Fruit fly (Drosophila melanogaster) whole organism, embryonic: ENCODE measurements around the gene Eig71Ea.

ENCODE experiments used
- Antp ChIP-seq: fragments of 200-800 bp; sonication (Bioruptor generic); optimal IDR thresholded peaks from 3 replicates; lab custom pipeline; 2016; ENCODE audit warnings: missing biosample characterization, missing genetic modification characterization
- Bgb ChIP-seq: fragments of 200-800 bp; sonication (Bioruptor generic); IDR thresholded peaks from 2 replicates; pipeline ENCODE4 v1.3.6; 2022; ENCODE audit warnings: missing biosample characterization, missing genetic modification characterization; ENCODE audit not compliant: partially characterized antibody
- CG10209 ChIP-seq: fragments of 200-800 bp; sonication (Bioruptor generic); optimal IDR thresholded peaks from 3 replicates; lab custom pipeline; 2017; ENCODE audit warnings: missing biosample characterization, mild to moderate bottlenecking, missing genetic modification characterization, missing genetic modification reagents
- CG11504 ChIP-seq: fragments of 200-800 bp; sonication (Bioruptor generic); optimal IDR thresholded peaks from 3 replicates; lab custom pipeline; 2019; ENCODE audit warnings: missing biosample characterization, mild to moderate bottlenecking, missing genetic modification characterization, moderate library complexity
- CG11695 ChIP-seq: fragments of 200-800 bp; sonication (Bioruptor generic); IDR thresholded peaks from 3 replicates; pipeline ENCODE4 v1.3.6; 2022; ENCODE audit warnings: missing biosample characterization, missing genetic modification characterization
- CG12659 ChIP-seq: fragments of 200-800 bp; sonication (Bioruptor generic); optimal IDR thresholded peaks from 3 replicates; lab custom pipeline; 2017; ENCODE audit warnings: mild to moderate bottlenecking, missing biosample characterization, missing genetic modification reagents, missing genetic modification characterization
- CG15514 ChIP-seq: fragments of 200-800 bp; sonication (Bioruptor generic); optimal IDR thresholded peaks from 3 replicates; lab custom pipeline; 2017; ENCODE audit warnings: missing biosample characterization, missing genetic modification characterization, mild to moderate bottlenecking, moderate library complexity, missing genetic modification reagents
- CG17385 ChIP-seq: fragments of 200-800 bp; sonication (Bioruptor generic); optimal IDR thresholded peaks from 3 replicates; lab custom pipeline; 2018; ENCODE audit warnings: missing biosample characterization, mild to moderate bottlenecking, missing genetic modification characterization
- CG18262 ChIP-seq: fragments of 200-800 bp; optimal IDR thresholded peaks from 3 replicates; lab custom pipeline; 2019; ENCODE audit warnings: missing biosample characterization, mild to moderate bottlenecking, missing genetic modification characterization, moderate library complexity
- CG1832 ChIP-seq: fragments of 200-800 bp; sonication (Bioruptor generic); optimal IDR thresholded peaks from 2 replicates; lab custom pipeline; 2017; ENCODE audit warnings: missing biosample characterization, mild to moderate bottlenecking, missing genetic modification characterization, inconsistent platforms
- CG2199 ChIP-seq: fragments of 200-800 bp; sonication (Bioruptor generic); IDR thresholded peaks from 3 replicates; pipeline ENCODE4 v1.3.6; 2022; ENCODE audit warnings: missing biosample characterization, missing genetic modification characterization
- CG2678 ChIP-seq: fragments of 200-800 bp; sonication (Bioruptor generic); optimal IDR thresholded peaks from 3 replicates; lab custom pipeline; 2019; ENCODE audit warnings: missing biosample characterization, mild to moderate bottlenecking, missing genetic modification characterization, moderate library complexity
- CG2712 ChIP-seq: fragments of 200-800 bp; optimal IDR thresholded peaks from 3 replicates; lab custom pipeline; 2019; ENCODE audit warnings: missing biosample characterization, mild to moderate bottlenecking, missing genetic modification characterization, moderate library complexity
- CG33557 ChIP-seq: fragments of 200-800 bp; sonication (Bioruptor generic); optimal IDR thresholded peaks from 2 replicates; lab custom pipeline; 2019; ENCODE audit warnings: missing biosample characterization, mild to moderate bottlenecking, missing genetic modification characterization, moderate library complexity
- CG6254 ChIP-seq: fragments of 200-800 bp; sonication (Bioruptor generic); optimal IDR thresholded peaks from 3 replicates; lab custom pipeline; 2017; ENCODE audit warnings: mild to moderate bottlenecking, missing biosample characterization, missing genetic modification reagents, missing genetic modification characterization
- CG6272 ChIP-seq: fragments of 200-800 bp; sonication (Bioruptor generic); IDR thresholded peaks from 2 replicates; pipeline ENCODE4 v1.3.6; 2022; ENCODE audit warnings: missing biosample characterization, missing genetic modification characterization
- CG6654 ChIP-seq: fragments of 200-800 bp; sonication (Bioruptor generic); optimal IDR thresholded peaks from 2 replicates; lab custom pipeline; 2017; ENCODE audit warnings: missing biosample characterization, mild to moderate bottlenecking, missing genetic modification characterization
- CG7357 ChIP-seq: fragments of 200-800 bp; sonication (Bioruptor generic); IDR thresholded peaks from 3 replicates; pipeline ENCODE4 v1.3.6; 2022; ENCODE audit warnings: missing biosample characterization, missing genetic modification characterization
- CG7556 ChIP-seq: fragments of 200-800 bp; sonication (Bioruptor generic); optimal IDR thresholded peaks from 2 replicates; lab custom pipeline; 2017; ENCODE audit warnings: missing biosample characterization, mild to moderate bottlenecking, missing genetic modification characterization
- CG7786 ChIP-seq: fragments of 200-800 bp; sonication (Bioruptor generic); optimal IDR thresholded peaks from 2 replicates; lab custom pipeline; 2016; ENCODE audit warnings: missing biosample characterization, missing genetic modification characterization
- CG7839 ChIP-seq: fragments of 200-800 bp; sonication (Bioruptor generic); optimal IDR thresholded peaks from 3 replicates; lab custom pipeline; 2018; ENCODE audit warnings: missing biosample characterization, mild to moderate bottlenecking, missing genetic modification characterization, moderate library complexity
- CG7987 ChIP-seq: fragments of 200-800 bp; sonication (Bioruptor generic); optimal IDR thresholded peaks from 2 replicates; lab custom pipeline; 2018; ENCODE audit warnings: missing biosample characterization, mild to moderate bottlenecking, missing genetic modification characterization, moderate library complexity
- CG9437 ChIP-seq: fragments of 200-800 bp; sonication (Bioruptor generic); optimal IDR thresholded peaks from 2 replicates; lab custom pipeline; 2018; ENCODE audit warnings: missing biosample characterization, mild to moderate bottlenecking, missing genetic modification characterization
- CG9609 ChIP-seq: fragments of 200-800 bp; sonication (Bioruptor generic); optimal IDR thresholded peaks from 3 replicates; lab custom pipeline; 2016; ENCODE audit warnings: missing biosample characterization, missing genetic modification characterization
- CG9727 ChIP-seq: fragments of 200-800 bp; sonication (Bioruptor generic); optimal IDR thresholded peaks from 3 replicates; lab custom pipeline; 2017; ENCODE audit warnings: missing biosample characterization, mild to moderate bottlenecking, missing genetic modification characterization
- Dp ChIP-seq: fragments of 200-800 bp; sonication (Bioruptor generic); optimal IDR thresholded peaks from 2 replicates; lab custom pipeline; 2018; ENCODE audit warnings: missing biosample characterization, mild to moderate bottlenecking, missing genetic modification characterization, moderate library complexity
- Fer3 ChIP-seq: fragments of 200-800 bp; sonication (Bioruptor generic); optimal IDR thresholded peaks from 2 replicates; lab custom pipeline; 2018; ENCODE audit warnings: missing biosample characterization, mild to moderate bottlenecking, missing genetic modification characterization, moderate library complexity
- Gug ChIP-seq: fragments of 200-800 bp; sonication (Bioruptor generic); IDR thresholded peaks from 4 replicates; pipeline ENCODE4 v1.3.6; 2022; ENCODE audit warnings: missing biosample characterization, missing genetic modification characterization
- HLH4C ChIP-seq: fragments of 200-800 bp; sonication (Bioruptor generic); IDR thresholded peaks from 3 replicates; pipeline ENCODE4 v1.3.6; 2022; ENCODE audit warnings: missing biosample characterization, missing genetic modification characterization; ENCODE audit not compliant: partially characterized antibody
- Hr51 ChIP-seq, 2 experiments: fragments of 200-800 bp; sonication (Bioruptor generic); optimal IDR thresholded peaks; 2 replicates in 1 of 2; 3 replicates in 1 of 2; lab custom pipeline; 2016 to 2018; ENCODE audit warnings: missing biosample characterization in 2 of 2, missing genetic modification characterization in 2 of 2, mild to moderate bottlenecking in 1 of 2, moderate library complexity in 1 of 2
- MBD-R2 ChIP-seq: fragments of 200-800 bp; sonication (Bioruptor generic); IDR thresholded peaks from 2 replicates; pipeline ENCODE4 v1.3.6; 2022; ENCODE audit warnings: missing biosample characterization, missing genetic modification characterization
- Med ChIP-seq: fragments of 200-800 bp; sonication (Bioruptor generic); peaks from one replicate; lab custom pipeline; 2016; ENCODE audit warnings: missing biosample characterization, missing genetic modification characterization, mild to moderate bottlenecking, inconsistent platforms, moderate library complexity
- Meics ChIP-seq: fragments of 200-800 bp; sonication (Bioruptor generic); optimal IDR thresholded peaks from 2 replicates; lab custom pipeline; 2017; ENCODE audit warnings: missing biosample characterization, mild to moderate bottlenecking, missing genetic modification characterization
- Sin3A ChIP-seq: fragments of >200 bp; optimal IDR thresholded peaks from 2 replicates; lab custom pipeline; 2018
- Sox100B ChIP-seq: fragments of 200-800 bp; sonication (Bioruptor generic); optimal IDR thresholded peaks from 3 replicates; lab custom pipeline; 2018; ENCODE audit warnings: missing biosample characterization, mild to moderate bottlenecking, missing genetic modification characterization
- Trl ChIP-seq, 3 experiments: fragments of >200 bp in 2 of 3; fragments of 200-800 bp in 1 of 3; sonication (Bioruptor generic) in 1 of 3; optimal IDR thresholded peaks; 2 replicates in 1 of 3; 3 replicates in 2 of 3; lab custom pipeline; 2016 to 2017; ENCODE audit warnings: missing biosample characterization in 1 of 3, missing genetic modification characterization in 1 of 3
- chm ChIP-seq: fragments of 200-800 bp; sonication (Bioruptor generic); IDR thresholded peaks from 2 replicates; pipeline ENCODE4 v1.3.6; 2022; ENCODE audit warnings: missing biosample characterization, missing genetic modification characterization
- corto ChIP-seq: fragments of 200-800 bp; sonication (Bioruptor generic); optimal IDR thresholded peaks from 2 replicates; lab custom pipeline; 2016; ENCODE audit warnings: missing biosample characterization, mild to moderate bottlenecking, missing genetic modification characterization, moderate library complexity
- crol ChIP-seq: fragments of 200-800 bp; sonication (Bioruptor generic); IDR thresholded peaks from 2 replicates; pipeline ENCODE4 v1.3.6; 2022; ENCODE audit warnings: missing biosample characterization, missing genetic modification characterization
- dmrt99B ChIP-seq: fragments of 200-800 bp; sonication (Bioruptor generic); optimal IDR thresholded peaks from 2 replicates; lab custom pipeline; 2018; ENCODE audit warnings: missing biosample characterization, mild to moderate bottlenecking, missing genetic modification characterization, moderate library complexity
- fd96Cb ChIP-seq: fragments of 200-800 bp; sonication (Bioruptor generic); optimal IDR thresholded peaks from 2 replicates; lab custom pipeline; 2018; ENCODE audit warnings: missing biosample characterization, mild to moderate bottlenecking, missing genetic modification characterization, moderate library complexity
- ftz-f1 ChIP-seq: fragments of 200-800 bp; sonication (Bioruptor generic); optimal IDR thresholded peaks from 2 replicates; lab custom pipeline; 2016; ENCODE audit warnings: missing biosample characterization, missing genetic modification characterization
- kay ChIP-seq: fragments of 200-800 bp; sonication (Bioruptor generic); optimal IDR thresholded peaks from 2 replicates; lab custom pipeline; 2016; ENCODE audit warnings: missing biosample characterization, missing genetic modification characterization
- kni ChIP-seq: fragments of 200-800 bp; sonication (Bioruptor generic); optimal IDR thresholded peaks from 3 replicates; lab custom pipeline; 2017; ENCODE audit warnings: mild to moderate bottlenecking, missing biosample characterization, missing genetic modification reagents, missing genetic modification characterization
- onecut ChIP-seq: fragments of 200-800 bp; sonication (Bioruptor generic); IDR thresholded peaks from 2 replicates; pipeline ENCODE4 v1.3.6; 2022; ENCODE audit warnings: missing biosample characterization, missing genetic modification characterization
- sqz ChIP-seq: fragments of 200-800 bp; sonication (Bioruptor generic); optimal IDR thresholded peaks from 3 replicates; lab custom pipeline; 2018; ENCODE audit warnings: missing biosample characterization, mild to moderate bottlenecking, missing genetic modification characterization
- tap ChIP-seq: fragments of 200-800 bp; optimal IDR thresholded peaks from 3 replicates; lab custom pipeline; 2019; ENCODE audit warnings: missing biosample characterization, mild to moderate bottlenecking, missing genetic modification characterization, moderate library complexity
- twi ChIP-seq: fragments of 200-800 bp; optimal IDR thresholded peaks from 2 replicates; lab custom pipeline; 2019; ENCODE audit warnings: missing biosample characterization, mild to moderate bottlenecking, missing genetic modification characterization, moderate library complexity

Eig71Ea gene

dm6 chr3L:15616900-15617299 lies 32.6 kb downstream of the Eig71Ea start (continued):
- TF ChIP-seq HLH4C (GFP tag; lab: Robert Waterston, UW): no peak
- peak; percentile 18 for TF ChIP-seq CG1832 (GFP tag; lab: Kevin White, UChicago)
- peak; percentile 81 for TF ChIP-seq Med (GFP tag; lab: Kevin White, UChicago)
- TF ChIP-seq kni (GFP tag; lab: Kevin White, UChicago): no peak
- 0 out of 2 replicates have a peak, but pooled peaks have one; percentile 11 for TF ChIP-seq MBD-R2

dm6 chr3L:15616490-15616889 lies 33.0 kb downstream of the Eig71Ea start:
- TF ChIP-seq dmrt99B (tag; lab: Kevin White, UChicago): peak; percentile 27
- no peak for TF ChIP-seq sqz
- TF ChIP-seq CG7786: no peak
- no peak for TF ChIP-seq Sin3A (lab: Kevin White, UChicago)
- peak; percentile 39 for TF ChIP-seq CG9727
- TF ChIP-seq CG12659: peak; percentile 17
- no peak for TF ChIP-seq CG15514 (GFP tag; lab: Kevin White, UChicago)
- TF ChIP-seq CG2678 (tag; lab: Kevin White, UChicago): peak; percentile 73
- peak; percentile 32 for TF ChIP-seq CG9437 (GFP tag; lab: Kevin White, UChicago)
- TF ChIP-seq HLH4C (GFP tag; lab: Robert Waterston, UW): no peak
- no peak for TF ChIP-seq chm (GFP tag; lab: Robert Waterston, UW)
- TF ChIP-seq crol (GFP tag; lab: Robert Waterston, UW): no peak
- TF ChIP-seq CG17385: peak; percentile 1
- TF ChIP-seq CG6654 (GFP tag; lab: Kevin White, UChicago): no peak
- peak; percentile 52 for TF ChIP-seq CG7556 (GFP tag; lab: Kevin White, UChicago)
- no peak for TF ChIP-seq CG10209 (GFP tag; lab: Kevin White, UChicago)
- TF ChIP-seq CG2199: no peak
- TF ChIP-seq CG7987: no peak
- TF ChIP-seq Antp: no peak
- TF ChIP-seq CG33557 (GFP tag; lab: Kevin White, UChicago): no peak
- TF ChIP-seq Dp (GFP tag; lab: Kevin White, UChicago): no peak
- TF ChIP-seq twi (tag; lab: Kevin White, UChicago): no peak
- TF ChIP-seq Fer3 (tag; lab: Kevin White, UChicago): no peak
- no peak for TF ChIP-seq CG9609 (GFP tag; lab: Kevin White, UChicago)
- TF ChIP-seq CG18262 (tag; lab: Kevin White, UChicago): peak; percentile 40
- TF ChIP-seq CG11504 (tag; lab: Kevin White, UChicago): no peak
- no peak for TF ChIP-seq onecut
- TF ChIP-seq Gug: no peak
- no peak for TF ChIP-seq CG7357 (GFP tag; lab: Robert Waterston, UW)
- no peak for TF ChIP-seq ftz-f1 (GFP tag; lab: Kevin White, UChicago)
- TF ChIP-seq Hr51 (GFP tag; optimal IDR thresholded peaks at IDR 0.05; lab: Kevin White, UChicago): peak in 1 of 2 experiments; percentile 44
- no peak for TF ChIP-seq CG6254 (GFP tag; lab: Kevin White, UChicago)
- peak; percentile 44 for TF ChIP-seq CG7839 (tag; lab: Kevin White, UChicago)
- no peak for TF ChIP-seq Trl (optimal IDR thresholded peaks at IDR 0.05; lab: Kevin White, UChicago)
- TF ChIP-seq Trl (GFP tag; optimal IDR thresholded peaks at IDR 0.05; lab: Kevin White, UChicago): no peak
- no peak for TF ChIP-seq Bgb (GFP tag; lab: Robert Waterston, UW)
- no peak for TF ChIP-seq corto (GFP tag; lab: Kevin White, UChicago)
- no peak for TF ChIP-seq tap (tag; lab: Kevin White, UChicago)
- TF ChIP-seq CG11695 (GFP tag; lab: Robert Waterston, UW): no peak
- TF ChIP-seq CG2712 (tag; lab: Kevin White, UChicago): peak; percentile 25
- TF ChIP-seq Sox100B (GFP tag; lab: Kevin White, UChicago): no peak
- TF ChIP-seq CG6272: no peak
- no peak for TF ChIP-seq fd96Cb (tag; lab: Kevin White, UChicago)
- TF ChIP-seq Meics: peak; percentile 55
- no peak for TF ChIP-seq kay
